Worm (Caenorhabditis elegans) whole organism, L4/young adult: ENCODE measurements around the gene fipr-9.
A peak's percentile ranks its signal among the peaks of the same experiment; 100 is the strongest.

Experiments
- W03F9.2 ChIP-seq: fragments of 150-350 bp; optimal IDR thresholded peaks from 2 replicates; lab custom pipeline; 2014; ENCODE audit warnings: missing biosample characterization, missing genetic modification characterization
- him-1 ChIP-seq: sonication (generic microtip); optimal IDR thresholded peaks from 2 replicates; lab custom pipeline; 2016; ENCODE audit warnings: missing genotype, missing genetic modification reagents, missing genetic modification characterization, missing compliant biosample characterization

DNA sequence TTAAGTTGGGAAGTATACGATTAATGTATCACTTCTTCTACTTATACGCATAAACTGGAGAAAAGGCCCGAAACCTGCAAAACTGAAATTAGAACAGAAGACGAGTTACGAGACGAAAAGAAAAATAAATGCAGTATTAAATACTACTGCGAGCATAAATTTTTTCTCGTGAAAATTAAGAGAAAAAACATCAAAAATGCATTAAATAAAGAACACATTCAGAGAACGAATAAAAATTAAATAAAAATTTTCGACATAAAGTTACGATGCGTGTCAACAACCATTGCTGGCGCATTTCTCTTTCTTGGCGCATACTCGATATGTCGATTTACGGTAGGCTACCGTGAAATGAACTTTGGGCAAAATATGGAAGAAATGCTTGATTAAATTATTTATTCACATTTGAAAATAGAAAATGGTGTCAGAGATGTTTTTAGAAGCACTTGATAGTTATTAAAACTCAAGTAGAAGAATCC lies 16.6 kb upstream of the fipr-9 start, which contains the start of the genes ZK856.19 and ZK856.11:
- peak; percentile 58 for TF ChIP-seq W03F9.2 (tag; lab: Kevin White, UChicago)
- TF ChIP-seq him-1 (tag; lab: Kevin White, UChicago), result no peak
